Worm (Caenorhabditis elegans) whole organism, L4 larva: ENCODE data around the gene hda-1.

ENCODE experiments used
- D1046.2 ChIP-seq: fragments of 200-800 bp; sonication (Bioruptor generic); IDR thresholded peaks from 2 replicates; pipeline ENCODE4 v1.3.6; 2022; ENCODE audit warnings: missing genetic modification characterization, missing compliant biosample characterization
- T20F7.1 ChIP-seq: fragments of 200-800 bp; sonication (Bioruptor generic); optimal IDR thresholded peaks from 2 replicates; lab custom pipeline; 2018; ENCODE audit warnings: mild to moderate bottlenecking, missing genetic modification characterization, missing compliant biosample characterization
- T26A8.4 ChIP-seq: fragments of 200-800 bp; sonication (Bioruptor generic); IDR thresholded peaks from 2 replicates; pipeline ENCODE4 v1.3.6; 2022; ENCODE audit warnings: missing genetic modification characterization, missing compliant biosample characterization
- ZK546.5 ChIP-seq, 2 experiments: sonication (generic microtip); optimal IDR thresholded peaks; 2 replicates each; lab custom pipeline; 2017; ENCODE audit warnings: missing biosample characterization in 2 of 2, missing genetic modification characterization in 2 of 2
- ama-1 ChIP-seq: fragments of 150-350 bp; optimal IDR thresholded peaks from 2 replicates; lab custom pipeline; 2014; ENCODE audit warnings: inconsistent platforms, mixed read lengths
- arid-1 ChIP-seq: fragments of 200-800 bp; sonication (Bioruptor generic); conservative IDR thresholded peaks from 2 replicates; pipeline ENCODE4 v1.3.6; 2022; ENCODE audit warnings: missing genetic modification reagents, missing genetic modification characterization, missing compliant biosample characterization
- ceh-20 ChIP-seq: fragments of 200-800 bp; sonication (Bioruptor generic); IDR thresholded peaks from 2 replicates; pipeline ENCODE4 v1.3.6; 2022; ENCODE audit warnings: missing genetic modification reagents, missing genetic modification characterization, missing compliant biosample characterization
- ceh-28 ChIP-seq: fragments of 150-350 bp; optimal IDR thresholded peaks from 2 replicates; lab custom pipeline; 2014; ENCODE audit warnings: missing biosample characterization, missing genetic modification reagents, missing genetic modification characterization
- ceh-62 ChIP-seq: sonication (generic microtip); optimal IDR thresholded peaks from 2 replicates; lab custom pipeline; 2017; ENCODE audit warnings: missing biosample characterization, missing genetic modification characterization
- ctbp-1 ChIP-seq: fragments of 200-800 bp; sonication (Bioruptor generic); IDR thresholded peaks from 2 replicates; pipeline ENCODE4 v1.3.6; 2022; ENCODE audit warnings: missing genetic modification reagents, missing genetic modification characterization, missing compliant biosample characterization
- daf-12 ChIP-seq: fragments of 150-350 bp; optimal IDR thresholded peaks from 2 replicates; lab custom pipeline; 2014; ENCODE audit warnings: missing biosample characterization, missing genetic modification reagents, missing genetic modification characterization
- daf-16 ChIP-seq, 3 experiments: sonication (generic microtip); optimal IDR thresholded peaks; 2 replicates each; lab custom pipeline; 2016 to 2017; ENCODE audit warnings: missing genetic modification characterization in 3 of 3, missing genetic modification reagents in 3 of 3, mild to moderate bottlenecking in 2 of 3, missing compliant biosample characterization in 2 of 3, missing biosample characterization in 1 of 3, moderate library complexity in 1 of 3
- daf-19 ChIP-seq: fragments of 200-800 bp; sonication (Bioruptor generic); conservative IDR thresholded peaks from 2 replicates; pipeline ENCODE4 v1.3.6; 2022; ENCODE audit warnings: missing genetic modification characterization, missing compliant biosample characterization
- dmd-6 ChIP-seq: fragments of 200-800 bp; sonication (Bioruptor generic); IDR thresholded peaks from 2 replicates; pipeline ENCODE4 v1.3.6; 2022; ENCODE audit warnings: missing genetic modification reagents, missing genetic modification characterization, missing compliant biosample characterization
- dpl-1 ChIP-seq: fragments of 150-350 bp; optimal IDR thresholded peaks from 2 replicates; lab custom pipeline; 2014; ENCODE audit warnings: missing biosample characterization, missing genetic modification reagents, missing genetic modification characterization
- duxl-1 ChIP-seq: sonication (generic microtip); optimal IDR thresholded peaks from 2 replicates; lab custom pipeline; 2016; ENCODE audit warnings: mild to moderate bottlenecking, missing genetic modification characterization, moderate library complexity, missing compliant biosample characterization; ENCODE audit not compliant: poor library complexity
- dve-1 ChIP-seq: sonication (generic microtip); optimal IDR thresholded peaks from 2 replicates; lab custom pipeline; 2017; ENCODE audit warnings: antibody characterized with exemption, mild to moderate bottlenecking, missing genetic modification characterization, missing compliant biosample characterization; ENCODE audit not compliant: insufficient read depth
- gei-8 ChIP-seq: fragments of 200-800 bp; sonication (Bioruptor generic); optimal IDR thresholded peaks from 2 replicates; lab custom pipeline; 2018; ENCODE audit warnings: mild to moderate bottlenecking, missing genetic modification characterization, missing compliant biosample characterization
- hif-1 ChIP-seq, 2 experiments: sonication (generic microtip); optimal IDR thresholded peaks; 2 replicates each; lab custom pipeline; 2016 to 2017; ENCODE audit warnings: missing compliant biosample characterization in 2 of 2, missing genetic modification characterization in 2 of 2, missing genetic modification reagents in 2 of 2, missing genotype in 2 of 2, mild to moderate bottlenecking in 1 of 2
- lim-7 ChIP-seq: fragments of 200-800 bp; sonication (Bioruptor generic); IDR thresholded peaks from 2 replicates; pipeline ENCODE4 v1.3.6; 2022; ENCODE audit warnings: missing genetic modification characterization, missing compliant biosample characterization
- lin-15B ChIP-seq: fragments of 150-350 bp; sonication (generic microtip); optimal IDR thresholded peaks from 3 replicates; lab custom pipeline; 2014; ENCODE audit warnings: missing biosample characterization, missing genetic modification characterization
- lin-29 ChIP-seq: fragments of 200-800 bp; sonication (Bioruptor generic); IDR thresholded peaks from 2 replicates; pipeline ENCODE4 v1.3.6; 2022; ENCODE audit warnings: missing genetic modification reagents, missing genetic modification characterization, missing compliant biosample characterization
- lin-39 ChIP-seq: fragments of 150-350 bp; optimal IDR thresholded peaks from 2 replicates; lab custom pipeline; 2014; ENCODE audit warnings: missing biosample characterization, missing genetic modification reagents, missing genetic modification characterization
- madf-9 ChIP-seq: fragments of 200-800 bp; sonication (Bioruptor generic); conservative IDR thresholded peaks from 2 replicates; pipeline ENCODE4 v1.3.6; 2022; ENCODE audit warnings: missing genetic modification reagents, missing genetic modification characterization, missing compliant biosample characterization
- nhr-237 ChIP-seq: sonication (generic microtip); optimal IDR thresholded peaks from 2 replicates; lab custom pipeline; 2017; ENCODE audit warnings: missing biosample characterization, missing genetic modification characterization
- nhr-25 ChIP-seq: sonication (generic microtip); optimal IDR thresholded peaks from 2 replicates; lab custom pipeline; 2017; ENCODE audit warnings: missing genetic modification characterization, mild to moderate bottlenecking, missing compliant biosample characterization, antibody characterized with exemption, moderate library complexity, borderline replicate concordance; ENCODE audit not compliant: insufficient read depth
- nhr-28 ChIP-seq: fragments of 150-350 bp; optimal IDR thresholded peaks from 2 replicates; lab custom pipeline; 2014; ENCODE audit warnings: missing biosample characterization, missing genetic modification characterization
- nhr-41 ChIP-seq: fragments of 200-800 bp; sonication (Bioruptor generic); IDR thresholded peaks from 2 replicates; pipeline ENCODE4 v1.3.6; 2022; ENCODE audit warnings: missing genetic modification reagents, missing genetic modification characterization, missing compliant biosample characterization
- nhr-42 ChIP-seq: fragments of 200-800 bp; sonication (Bioruptor generic); IDR thresholded peaks from 2 replicates; pipeline ENCODE4 v1.3.6; 2022; ENCODE audit warnings: missing genetic modification characterization, missing compliant biosample characterization
- nhr-76 ChIP-seq: fragments of 150-350 bp; optimal IDR thresholded peaks from 2 replicates; lab custom pipeline; 2014; ENCODE audit warnings: missing biosample characterization, missing genetic modification characterization
- nhr-77 ChIP-seq: fragments of 150-350 bp; optimal IDR thresholded peaks from 2 replicates; lab custom pipeline; 2014; ENCODE audit warnings: missing biosample characterization, missing genetic modification characterization
- pqm-1 ChIP-seq: sonication (generic microtip); optimal IDR thresholded peaks from 2 replicates; lab custom pipeline; 2017; ENCODE audit warnings: missing biosample characterization, missing genetic modification characterization
- set-16 ChIP-seq: fragments of 200-800 bp; sonication (Bioruptor generic); IDR thresholded peaks from 2 replicates; pipeline ENCODE4 v1.3.6; 2022; ENCODE audit warnings: missing genetic modification reagents, missing genetic modification characterization, missing compliant biosample characterization
- unc-39 ChIP-seq: sonication (generic microtip); optimal IDR thresholded peaks from 2 replicates; lab custom pipeline; 2017; ENCODE audit warnings: missing biosample characterization, missing genetic modification characterization
- zfp-2 ChIP-seq: sonication (generic microtip); optimal IDR thresholded peaks from 2 replicates; lab custom pipeline; 2016; ENCODE audit warnings: mild to moderate bottlenecking, missing genetic modification characterization, missing compliant biosample characterization

The hda-1 gene

DNA sequence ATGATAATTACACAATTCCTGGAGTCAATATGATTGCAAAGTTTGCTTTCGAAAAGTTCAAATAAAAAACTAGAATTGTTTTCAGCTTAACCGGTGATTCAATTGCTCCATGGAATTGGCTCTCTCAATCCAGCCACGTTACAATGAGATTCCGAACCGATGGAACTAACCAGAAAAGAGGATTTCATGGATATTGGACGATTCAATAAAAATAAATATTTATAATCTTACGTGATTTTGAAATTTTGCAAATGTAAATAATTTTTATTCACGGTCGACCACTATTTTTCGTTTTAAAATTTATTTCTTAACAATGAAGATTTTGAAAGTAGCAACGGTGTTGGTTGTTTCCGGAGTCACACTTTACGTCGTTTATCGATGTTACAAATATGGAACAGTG is 43.2 kb upstream of the hda-1 start, which contains the start of gene R02D5.10:
Gene R02D5.10 (plus strand): TSS at position 301 of the 400 bp plus-strand sequence.
- no peak for TF ChIP-seq dpl-1 (GFP tag; lab: Kevin White, UChicago)
- no peak for TF ChIP-seq nhr-237
- TF ChIP-seq ceh-20 (GFP tag; lab: Robert Waterston, UW), result no peak
- no peak for TF ChIP-seq T20F7.1

DNA sequence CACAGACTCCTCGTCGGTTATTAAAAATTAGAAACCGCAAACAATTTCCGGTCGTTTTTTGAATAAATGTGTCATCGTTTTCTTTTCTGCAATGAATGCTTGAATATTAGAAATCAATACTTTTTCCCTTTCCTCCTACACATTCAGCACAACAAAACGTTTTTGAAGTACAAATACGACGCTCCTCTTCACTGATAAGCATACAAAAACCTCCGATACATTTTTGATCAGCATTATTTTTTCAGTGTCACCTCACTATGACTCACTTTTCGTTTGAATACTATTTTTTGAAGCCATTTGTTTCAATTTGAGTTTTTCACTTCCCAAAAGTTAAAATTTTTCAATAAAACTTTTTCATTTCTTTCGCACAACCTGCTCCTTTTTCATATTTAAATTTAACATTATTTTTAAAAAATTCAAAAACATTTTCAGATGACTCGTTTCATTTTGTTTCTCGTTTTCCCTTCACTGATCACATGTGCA is 42.4 kb upstream of the hda-1 start, which contains the start of gene R02D5.3:
Gene R02D5.3 (plus strand): TSS at position 433 of the 483 bp plus-strand sequence.
- TF ChIP-seq ctbp-1, result no peak
- TF ChIP-seq daf-12 (tag; lab: Kevin White, UChicago), result no peak
- peak; percentile 52 for TF ChIP-seq dve-1 (tag; lab: Kevin White, UChicago)
- no peak for TF ChIP-seq daf-19 (GFP tag; lab: Robert Waterston, UW)
- TF ChIP-seq pqm-1 (tag; lab: Kevin White, UChicago), result peak; percentile 38
- TF ChIP-seq set-16, result no peak
- no peak for TF ChIP-seq nhr-25 (tag; lab: Kevin White, UChicago)
- TF ChIP-seq unc-39 (tag; lab: Kevin White, UChicago), result no peak
- no peak for TF ChIP-seq ceh-28 (tag; lab: Kevin White, UChicago)
- TF ChIP-seq arid-1 (GFP tag; lab: Robert Waterston, UW), result no peak
- no peak for TF ChIP-seq nhr-76
- no peak for TF ChIP-seq T26A8.4
- TF ChIP-seq lim-7 (GFP tag; lab: Robert Waterston, UW), result no peak
- no peak for TF ChIP-seq ZK546.5 (tag; optimal IDR thresholded peaks at IDR 0.05; lab: Kevin White, UChicago)
- no peak for TF ChIP-seq nhr-42 (GFP tag; lab: Robert Waterston, UW)
- TF ChIP-seq dmd-6 (GFP tag; lab: Robert Waterston, UW), result peak; percentile 32; the same call in 1 of the 2 replicates
- TF ChIP-seq nhr-28 (tag; lab: Kevin White, UChicago), result peak; percentile 90
- TF ChIP-seq madf-9 (GFP tag; lab: Robert Waterston, UW), result no peak
- TF ChIP-seq daf-16 (GFP tag; optimal IDR thresholded peaks at IDR 0.05; lab: Kevin White, UChicago), result no peak
- peak; percentile 32 for TF ChIP-seq daf-16 (tag; optimal IDR thresholded peaks at IDR 0.05; lab: Kevin White, UChicago)
- no peak for TF ChIP-seq D1046.2
- TF ChIP-seq ama-1 (lab: Kevin White, UChicago), result no peak
- no peak for TF ChIP-seq nhr-41 (GFP tag; lab: Robert Waterston, UW)
- no peak for TF ChIP-seq nhr-237

DNA sequence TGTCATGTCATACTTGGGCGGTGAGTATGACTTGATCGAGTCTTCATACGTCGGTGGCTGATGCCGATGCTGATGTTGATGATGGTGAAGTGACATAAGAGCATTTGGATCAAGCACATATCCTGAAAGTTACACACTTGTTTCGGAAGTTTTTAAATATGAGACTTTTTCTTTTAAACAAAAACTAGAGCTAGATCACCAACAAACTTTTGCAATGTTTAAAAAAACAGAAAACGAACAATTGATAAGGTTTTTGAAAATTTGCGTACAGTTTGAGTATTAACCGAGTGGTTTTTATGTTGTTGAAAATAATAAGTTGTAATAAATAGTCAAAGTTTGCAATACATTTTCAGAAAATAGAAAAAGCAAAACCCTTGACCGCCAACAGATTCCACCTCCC is 40.6 kb upstream of the hda-1 start, which contains the start of gene R02D5.4:
Gene R02D5.4 (minus strand): TSS at position 101 of the 400 bp plus-strand sequence.
- TF ChIP-seq nhr-77 (tag; lab: Kevin White, UChicago) (no peak), lin-29 (GFP tag; lab: Robert Waterston, UW) (no peak), daf-12 (tag; lab: Kevin White, UChicago) (no peak), zfp-2 (tag; lab: Kevin White, UChicago) (no peak), hif-1 (tag; optimal IDR thresholded peaks at IDR 0.05; lab: Kevin White, UChicago) (no peak), dpl-1 (GFP tag; lab: Kevin White, UChicago) (no peak), lin-15B (tag; lab: Kevin White, UChicago) (no peak), set-16 (no peak), gei-8 (GFP tag; lab: Kevin White, UChicago) (no peak), ceh-62 (tag; lab: Kevin White, UChicago) (no peak), nhr-237 (no peak), arid-1 (GFP tag; lab: Robert Waterston, UW) (no peak), lin-39 (tag; lab: Kevin White, UChicago) (no peak), ZK546.5 (tag; optimal IDR thresholded peaks at IDR 0.05; lab: Kevin White, UChicago) (no peak), duxl-1 (tag; lab: Kevin White, UChicago) (no peak)
